Worm (Caenorhabditis elegans): ENCODE results near the gene C17G10.10.
A peak's percentile ranks its signal among the peaks of the same experiment; 100 is the strongest.
"Not testable (repeated sequence)": the region's sequence is repeated elsewhere in the genome, so short reads cannot be mapped to it uniquely, and the experiment has no call there.

The C17G10.10 gene

ce11 chrII:5642110-5642509, 42.9 kb upstream of the C17G10.10 start:
- TF ChIP-seq ref-2 (tag; optimal IDR thresholded peaks at IDR 0.05) (no peak), gmeb-2 (tag; optimal IDR thresholded peaks at IDR 0.05) (no peak), dve-1 (tag; optimal IDR thresholded peaks at IDR 0.05) (no peak), pax-1 (tag; optimal IDR thresholded peaks at IDR 0.05) (no peak), F13H6.1 (tag; optimal IDR thresholded peaks at IDR 0.05) (no peak), ceh-19 (GFP tag; optimal IDR thresholded peaks at IDR 0.05) (no peak)

DNA sequence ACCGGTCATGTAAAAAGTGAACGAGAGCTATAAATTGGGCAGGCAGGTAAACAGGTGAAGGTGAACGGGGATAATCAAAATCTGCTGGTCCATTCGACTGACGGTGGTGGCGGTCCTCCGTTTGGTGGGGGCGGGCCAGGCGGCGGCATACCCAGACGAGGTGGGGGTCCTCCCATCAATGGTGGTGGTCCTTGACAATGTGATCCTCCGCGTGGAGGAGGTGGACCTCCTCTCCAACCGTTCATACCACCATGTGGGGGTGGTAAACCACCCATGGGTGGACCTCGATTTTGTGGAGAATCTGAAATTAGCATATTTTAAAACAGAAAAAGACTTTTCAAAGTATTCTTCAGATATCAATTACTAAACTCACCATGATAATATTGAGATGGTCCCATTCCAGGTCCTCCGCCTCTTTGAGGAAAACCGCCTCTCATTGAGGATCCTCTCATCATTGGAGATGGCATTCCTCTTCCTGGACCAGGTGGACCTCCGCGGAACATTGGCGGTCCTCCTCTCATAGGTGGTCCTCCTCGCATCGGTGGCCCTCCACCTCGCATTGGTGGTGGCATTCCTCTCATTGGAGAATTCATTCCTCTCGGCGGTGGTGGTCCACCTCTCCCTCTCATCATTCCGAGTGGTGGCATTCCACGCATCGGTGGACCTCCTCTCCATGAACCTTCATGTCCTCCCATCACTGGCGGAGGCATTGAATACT, 41.3 kb upstream of the C17G10.10 start:
- TF ChIP-seq elt-4 (tag; optimal IDR thresholded peaks at IDR 0.05) (peak; percentile 41), pha-2 (tag; optimal IDR thresholded peaks at IDR 0.05) (no peak)

DNA sequence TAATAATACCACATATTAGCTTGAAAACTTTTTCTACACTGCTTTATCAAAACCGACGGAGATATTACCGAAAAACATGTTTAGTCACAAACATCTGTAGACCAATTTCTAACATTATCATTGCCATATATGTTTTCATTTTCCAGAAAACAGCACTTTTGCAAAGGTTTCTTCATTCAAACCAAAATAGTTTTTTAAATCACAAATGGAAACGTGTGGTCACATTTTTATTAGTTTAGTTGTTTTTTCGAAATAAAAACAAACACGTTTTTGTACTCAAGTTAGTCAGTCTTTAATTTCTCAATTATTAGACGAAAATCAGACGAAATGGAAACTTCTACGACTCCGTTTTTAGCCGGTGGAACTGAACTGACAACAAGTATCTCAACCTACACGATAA, 38.9 kb upstream of the C17G10.10 start, which contains the start of gene F59E12.3:
Gene F59E12.3 (plus strand): TSS at position 301 of the 400 bp plus-strand sequence.
- TF ChIP-seq C38D4.7 (GFP tag; optimal IDR thresholded peaks at IDR 0.05) (no peak), npax-4 (tag; optimal IDR thresholded peaks at IDR 0.05) (no peak), ceh-22 (tag; optimal IDR thresholded peaks at IDR 0.05) (no peak), mec-3 (tag; optimal IDR thresholded peaks at IDR 0.05; ENCODE audit: borderline replicate concordance) (no peak), pat-9 (tag; optimal IDR thresholded peaks at IDR 0.05) (no peak), madf-2 (tag; optimal IDR thresholded peaks at IDR 0.05) (no peak), pros-1 (tag; optimal IDR thresholded peaks at IDR 0.05) (no peak), sox-4 (tag; optimal IDR thresholded peaks at IDR 0.05) (no peak), elt-2 (tag; optimal IDR thresholded peaks at IDR 0.05) (no peak), Y22D7AL.16 (tag; optimal IDR thresholded peaks at IDR 0.05) (no peak), odd-2 (tag; optimal IDR thresholded peaks at IDR 0.05) (no peak), rnt-1 (tag; optimal IDR thresholded peaks at IDR 0.05) (no peak)

DNA sequence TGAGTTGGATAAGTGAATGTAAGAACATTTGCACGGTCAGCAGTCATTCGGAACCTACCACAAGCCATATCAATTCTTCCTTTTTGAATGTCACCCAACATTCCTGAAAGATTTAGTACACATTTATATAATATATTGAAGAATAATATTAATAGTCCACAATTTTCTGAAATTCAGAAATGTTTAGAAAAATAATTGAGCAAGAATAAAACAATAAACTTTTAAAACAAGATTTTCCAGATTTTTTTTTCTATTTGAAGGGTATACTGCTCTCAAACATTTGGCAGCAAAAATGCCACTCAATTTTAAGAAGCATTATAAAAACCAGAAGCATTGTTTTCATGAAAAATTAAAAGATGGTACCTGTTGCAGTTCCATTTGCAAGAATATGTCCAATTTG, 37.6 kb upstream of the C17G10.10 start, which contains the start of gene F59E12.8:
Gene F59E12.8 (minus strand): TSS at position 101 of the 400 bp plus-strand sequence.
- TF ChIP-seq ref-2 (tag; optimal IDR thresholded peaks at IDR 0.05), result no peak
- TF ChIP-seq F13H6.1 (tag; optimal IDR thresholded peaks at IDR 0.05), result no peak
- no peak for TF ChIP-seq tbx-7 (tag; optimal IDR thresholded peaks at IDR 0.05)

DNA sequence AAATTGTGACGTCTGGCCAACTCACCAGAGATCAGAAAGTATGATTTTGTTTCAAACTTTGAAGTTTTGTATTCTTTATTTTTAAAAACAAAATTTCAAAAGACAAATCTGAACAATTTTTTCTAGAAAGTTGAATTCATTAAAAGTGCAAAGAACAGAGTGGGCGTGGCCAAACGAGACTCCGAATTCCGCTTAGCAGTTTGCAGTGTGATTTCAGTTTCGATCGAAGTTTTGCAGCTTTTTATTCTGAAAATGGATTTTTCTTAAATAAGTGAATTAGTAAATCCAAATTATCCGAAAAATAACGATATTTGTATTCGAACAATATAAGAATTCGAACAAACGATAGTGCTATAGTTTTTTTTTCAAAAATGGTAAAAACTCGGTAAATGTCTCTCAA, 34.3 kb upstream of the C17G10.10 start:
- TF ChIP-seq ceh-14 (tag; optimal IDR thresholded peaks at IDR 0.05), result no peak

ce11 chrII:5630851-5631401, 31.8 kb upstream of the C17G10.10 start, which contains the start of the genes F59E12.6 and npl-4.1:
TSS of gene F59E12.6 (minus strand) at chrII:5630951.
TSS of gene npl-4.1 (plus strand) at chrII:5631351.
- TF ChIP-seq rnt-1 (tag; optimal IDR thresholded peaks at IDR 0.05); tbx-2 (tag; optimal IDR thresholded peaks at IDR 0.05); ceh-45 (GFP tag; IDR thresholded peaks at IDR 0.05): not testable (repeated sequence)

ce11 chrII:5628326-5628818, 29.2 kb upstream of the C17G10.10 start, which contains the start of gene F59E12.15:
TSS of gene F59E12.15 (minus strand) at chrII:5628376.
- TF ChIP-seq lim-6 (tag; optimal IDR thresholded peaks at IDR 0.05) (no peak), hlh-6 (tag; optimal IDR thresholded peaks at IDR 0.05) (no peak), dmd-4 (tag; optimal IDR thresholded peaks at IDR 0.05; ENCODE audit: borderline replicate concordance) (no peak), syd-9 (tag; optimal IDR thresholded peaks at IDR 0.05) (no peak), pha-2 (tag; optimal IDR thresholded peaks at IDR 0.05) (no peak)
